Worm (Caenorhabditis elegans): ENCODE results near the gene srab-7.

The srab-7 gene

DNA sequence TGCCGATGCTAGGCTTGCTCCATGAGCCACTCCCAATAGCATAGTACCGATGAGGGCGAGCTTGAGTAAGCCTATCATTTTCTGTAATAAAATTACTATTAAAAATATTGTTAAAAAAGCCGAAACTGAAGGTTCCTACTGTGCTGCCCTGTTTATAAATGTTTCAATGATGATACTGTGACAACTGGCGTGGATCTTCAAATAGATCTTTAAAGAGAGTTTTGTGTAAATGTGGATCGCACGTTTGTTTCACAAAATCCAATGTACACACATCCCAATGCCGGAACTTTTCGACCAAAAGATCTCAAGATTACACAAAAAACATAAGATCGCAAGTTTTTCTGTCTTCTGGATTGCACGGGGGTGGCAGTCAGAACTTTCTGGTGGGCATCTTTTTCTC is 10.5 kb upstream of the srab-7 start, which contains the start of gene C36C5.14:
Gene C36C5.14, minus strand, starts transcription at position 101 of the 400 bp plus-strand sequence.
- TF ChIP-seq ztf-4 (tag; optimal IDR thresholded peaks at IDR 0.05) (no peak), egl-27 (tag; optimal IDR thresholded peaks at IDR 0.05) (no peak), nhr-77 (tag; optimal IDR thresholded peaks at IDR 0.05) (no peak), unc-62 (GFP tag; optimal IDR thresholded peaks at IDR 0.05) (no peak), unc-39 (tag; optimal IDR thresholded peaks at IDR 0.05) (no peak), nhr-21 (tag; optimal IDR thresholded peaks at IDR 0.05) (no peak), nhr-6 (tag; optimal IDR thresholded peaks at IDR 0.05) (no peak), alr-1 (tag; optimal IDR thresholded peaks at IDR 0.05) (no peak), ztf-11 (tag; optimal IDR thresholded peaks at IDR 0.05) (no peak), ceh-16 (tag; optimal IDR thresholded peaks at IDR 0.05) (no peak)

DNA sequence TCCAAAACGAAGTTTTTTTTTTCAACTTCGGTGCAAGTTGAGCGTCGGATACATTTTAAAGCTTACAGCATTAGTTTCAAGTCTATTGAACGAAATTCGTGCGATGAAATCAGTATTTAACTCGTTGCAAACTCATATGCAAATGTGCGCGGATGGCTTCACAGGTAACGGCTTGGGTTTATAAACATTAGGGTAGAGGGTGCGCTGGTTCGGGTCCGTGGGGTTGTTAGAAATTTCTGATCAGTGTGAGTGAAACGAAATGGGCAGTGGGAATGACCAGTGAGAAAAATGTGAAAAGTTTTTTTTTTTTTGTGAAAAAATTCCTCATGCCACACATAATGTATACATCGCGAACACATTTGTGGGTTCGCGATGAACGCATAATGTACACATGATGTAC is 8.2 kb upstream of the srab-7 start:
- TF ChIP-seq ama-1 (optimal IDR thresholded peaks at IDR 0.05) (no peak), aly-2 (tag; optimal IDR thresholded peaks at IDR 0.05) (no peak), elt-1 (tag; optimal IDR thresholded peaks at IDR 0.05) (no peak), nhr-21 (tag; optimal IDR thresholded peaks at IDR 0.05) (no peak), ceh-82 (tag; optimal IDR thresholded peaks at IDR 0.05) (no peak), ztf-11 (tag; optimal IDR thresholded peaks at IDR 0.05) (no peak), fos-1 (tag; optimal IDR thresholded peaks at IDR 0.05) (no peak)

DNA sequence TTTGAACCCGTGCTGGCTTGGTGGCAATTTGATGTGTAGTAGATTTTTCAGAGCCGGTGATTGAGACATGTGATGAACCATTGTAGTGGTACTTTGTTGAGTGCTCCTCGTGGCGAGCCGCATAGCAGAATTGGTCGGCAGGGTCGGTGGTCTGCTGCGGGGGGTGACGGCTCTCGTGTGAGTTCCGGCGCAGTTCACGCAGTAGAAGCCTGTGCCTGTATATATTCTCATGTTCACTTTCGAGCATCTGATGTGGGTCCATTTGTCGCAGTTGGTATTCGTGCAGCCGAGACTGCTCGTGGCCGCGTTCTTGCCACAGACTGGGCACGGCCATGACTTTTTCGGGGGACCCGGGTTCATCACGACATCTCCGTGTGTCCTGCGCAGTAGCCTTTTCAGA is 7.3 kb upstream of the srab-7 start:
- TF ChIP-seq mdl-1 (tag; optimal IDR thresholded peaks at IDR 0.05), result no peak

DNA sequence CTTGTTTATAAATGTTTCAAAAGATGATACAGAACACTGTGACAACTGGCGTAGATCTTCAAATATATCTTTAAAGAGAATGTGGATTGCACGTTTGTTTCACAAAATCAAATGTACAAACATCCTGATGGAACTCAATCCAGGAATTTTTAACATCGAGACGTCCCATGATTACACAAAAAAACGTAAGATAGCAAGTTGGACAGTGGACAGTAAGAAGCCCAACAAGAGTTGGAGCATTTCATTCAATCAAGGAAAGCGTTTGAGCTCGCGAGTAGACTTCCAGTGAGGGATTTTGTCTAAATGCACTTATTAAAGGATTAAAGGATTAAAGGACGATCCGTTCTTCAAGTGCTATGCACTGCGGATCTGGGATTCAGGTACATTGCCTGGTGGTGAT is 4.3 kb upstream of the srab-7 start, which contains the start of gene C36C5.12:
Gene C36C5.12, minus strand, starts transcription at position 101 of the 400 bp plus-strand sequence.
- TF ChIP-seq egl-27 (tag; optimal IDR thresholded peaks at IDR 0.05), result no peak
- no peak for TF ChIP-seq blmp-1 (tag; optimal IDR thresholded peaks at IDR 0.05; ENCODE audit: insufficient read depth)
- no peak for TF ChIP-seq dmd-4 (tag; optimal IDR thresholded peaks at IDR 0.05)
- TF ChIP-seq elt-1 (tag; optimal IDR thresholded peaks at IDR 0.05), result no peak
- no peak for TF ChIP-seq nhr-25 (tag; optimal IDR thresholded peaks at IDR 0.05)
- TF ChIP-seq F13H6.1 (tag; optimal IDR thresholded peaks at IDR 0.05), result no peak
- TF ChIP-seq ztf-11 (tag; optimal IDR thresholded peaks at IDR 0.05), result no peak
- no peak for TF ChIP-seq skn-1 (tag; optimal IDR thresholded peaks at IDR 0.05)
- no peak for TF ChIP-seq ZK546.5 (tag; optimal IDR thresholded peaks at IDR 0.05)
- no peak for TF ChIP-seq lin-13 (GFP tag; optimal IDR thresholded peaks at IDR 0.05)
- no peak for TF ChIP-seq mdl-1 (tag; optimal IDR thresholded peaks at IDR 0.05)
- no peak for TF ChIP-seq zag-1 (tag; optimal IDR thresholded peaks at IDR 0.05)
- no peak for TF ChIP-seq fos-1 (tag; optimal IDR thresholded peaks at IDR 0.05)
- no peak for TF ChIP-seq Y55F3AM.14 (GFP tag; optimal IDR thresholded peaks at IDR 0.05)
- no peak for TF ChIP-seq lin-39 (tag; optimal IDR thresholded peaks at IDR 0.05)

DNA sequence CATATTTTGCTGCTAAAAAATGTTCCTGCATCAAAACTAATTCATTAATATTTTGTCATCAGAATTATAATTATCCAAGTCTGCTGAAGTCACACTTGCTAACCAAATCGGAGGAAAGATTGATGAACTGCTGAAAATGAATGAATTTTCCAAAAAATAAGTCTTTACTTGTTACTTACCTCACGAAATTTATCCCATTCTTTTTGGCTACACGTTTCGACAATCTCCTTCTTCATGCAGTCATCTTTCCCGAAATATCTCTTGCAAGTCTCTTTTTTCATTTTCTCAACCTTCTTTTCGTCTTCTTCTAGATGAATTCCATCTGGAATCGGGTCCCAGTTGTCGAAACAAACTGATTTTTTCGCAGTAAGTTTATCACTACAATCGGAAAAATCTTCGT is 3.4 kb upstream of the srab-7 start:
- TF ChIP-seq alr-1 (tag; optimal IDR thresholded peaks at IDR 0.05) (no peak), lin-39 (tag; optimal IDR thresholded peaks at IDR 0.05) (no peak), R02D3.7 (tag; optimal IDR thresholded peaks at IDR 0.05) (no peak), nhr-77 (tag; optimal IDR thresholded peaks at IDR 0.05) (no peak)

DNA sequence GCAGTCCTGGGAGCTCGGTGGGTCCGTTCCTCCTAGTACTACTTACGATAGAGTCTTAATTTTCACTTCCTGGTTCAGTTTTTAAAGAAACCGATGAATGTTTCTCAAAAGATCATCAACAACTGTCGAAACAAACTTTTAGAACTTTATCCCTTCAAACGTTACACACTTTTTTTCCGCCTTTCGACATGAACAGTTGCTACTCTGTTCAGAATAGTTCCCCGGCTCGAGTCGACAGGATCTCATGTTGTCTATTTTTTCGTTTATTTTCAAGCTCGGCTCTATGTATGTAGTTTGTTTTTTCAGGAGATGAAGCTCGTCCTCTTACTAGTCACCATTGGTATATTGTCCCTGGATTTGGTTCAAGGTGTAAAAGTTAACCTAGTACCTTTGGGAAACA is 1.8 kb upstream of the srab-7 start, which contains the start of gene exh-1:
Gene exh-1, plus strand, starts transcription at position 301 of the 400 bp plus-strand sequence.
- no peak for TF ChIP-seq fos-1 (tag; optimal IDR thresholded peaks at IDR 0.05)
- no peak for TF ChIP-seq lin-11 (tag; optimal IDR thresholded peaks at IDR 0.05)
- TF ChIP-seq ztf-4 (tag; optimal IDR thresholded peaks at IDR 0.05), result no peak
- no peak for TF ChIP-seq ZK546.5 (tag; optimal IDR thresholded peaks at IDR 0.05)
- no peak for TF ChIP-seq Y55F3AM.14 (GFP tag; optimal IDR thresholded peaks at IDR 0.05)
- no peak for TF ChIP-seq sma-3 (GFP tag; optimal IDR thresholded peaks at IDR 0.05)
- TF ChIP-seq unc-55 (GFP tag; optimal IDR thresholded peaks at IDR 0.05), result no peak
- TF ChIP-seq lin-39 (tag; optimal IDR thresholded peaks at IDR 0.05), result no peak
- TF ChIP-seq nhr-77 (tag; optimal IDR thresholded peaks at IDR 0.05), result no peak
- no peak for TF ChIP-seq nhr-6 (tag; optimal IDR thresholded peaks at IDR 0.05)
- TF ChIP-seq nhr-10 (tag; optimal IDR thresholded peaks at IDR 0.05), result no peak
- TF ChIP-seq peb-1 (tag; optimal IDR thresholded peaks at IDR 0.05), result no peak

Data from whole organism, L2 larva.